Worm (Caenorhabditis elegans) whole organism, young adult: ENCODE data around the gene C54D10.4.

Source experiments
- athp-1 ChIP-seq: sonication (generic microtip); optimal IDR thresholded peaks from 2 replicates; lab custom pipeline; 2017; ENCODE audit warnings: mild to moderate bottlenecking, missing genetic modification characterization, missing compliant biosample characterization
- madf-3 ChIP-seq: fragments of 200-800 bp; sonication (Bioruptor generic); IDR thresholded peaks from 2 replicates; pipeline ENCODE4 v1.3.6; 2022; ENCODE audit warnings: missing genetic modification reagents, missing genetic modification characterization, missing compliant biosample characterization
- madf-8 ChIP-seq: fragments of 200-800 bp; sonication (Bioruptor generic); conservative IDR thresholded peaks from 2 replicates; pipeline ENCODE4 v1.3.6; 2022; ENCODE audit warnings: missing genetic modification reagents, missing genetic modification characterization, missing compliant biosample characterization
- nfya-1 ChIP-seq: sonication (generic microtip); optimal IDR thresholded peaks from 2 replicates; lab custom pipeline; 2017; ENCODE audit warnings: antibody characterized with exemption, missing compliant biosample characterization, missing genetic modification characterization, borderline replicate concordance; ENCODE audit not compliant: insufficient read depth

ce11 chrV:12427826-12428225 is 7.1 kb upstream of the C54D10.4 start:
- no peak for TF ChIP-seq madf-3 (GFP tag; lab: Robert Waterston, UW)
- no peak for TF ChIP-seq madf-8
- no peak for TF ChIP-seq athp-1 (tag; lab: Kevin White, UChicago)
- no peak for TF ChIP-seq nfya-1 (tag; lab: Kevin White, UChicago)
